Worm (Caenorhabditis elegans) whole organism, L2 larva: ENCODE data around the gene pxd-1.

ENCODE experiments used
- R02D3.7 ChIP-seq: fragments of 150-350 bp; optimal IDR thresholded peaks from 2 replicates; lab custom pipeline; 2014; ENCODE audit warnings: missing biosample characterization, missing genetic modification characterization
- aly-2 ChIP-seq: fragments of 150-350 bp; optimal IDR thresholded peaks from 2 replicates; lab custom pipeline; 2014; ENCODE audit warnings: missing biosample characterization, missing genetic modification characterization
- blmp-1 ChIP-seq: sonication (generic microtip); optimal IDR thresholded peaks from 2 replicates; lab custom pipeline; 2017; ENCODE audit warnings: missing genetic modification characterization, mild to moderate bottlenecking, missing compliant biosample characterization, antibody characterized with exemption, moderate library complexity; ENCODE audit not compliant: insufficient read depth
- fos-1 ChIP-seq: fragments of 150-350 bp; optimal IDR thresholded peaks from 2 replicates; lab custom pipeline; 2014; ENCODE audit warnings: missing biosample characterization, missing genetic modification characterization
- lsy-2 ChIP-seq, 2 experiments: fragments of 150-350 bp in 1 of 2; sonication (generic microtip) in 1 of 2; optimal IDR thresholded peaks; 2 replicates each; lab custom pipeline; 2014 to 2017; ENCODE audit warnings: missing biosample characterization in 2 of 2, missing genetic modification characterization in 2 of 2
- nhr-237 ChIP-seq: fragments of 150-350 bp; optimal IDR thresholded peaks from 2 replicates; lab custom pipeline; 2014; ENCODE audit warnings: missing biosample characterization, missing genetic modification characterization
- unc-62 ChIP-seq: fragments of 150-350 bp; optimal IDR thresholded peaks from 2 replicates; lab custom pipeline; 2014; ENCODE audit warnings: missing biosample characterization, missing genetic modification reagents, missing genetic modification characterization

- TF ChIP-seq blmp-1 (no peak), R02D3.7 (tag; lab: Kevin White, UChicago) (no peak), lsy-2 (tag; optimal IDR thresholded peaks at IDR 0.05; lab: Kevin White, UChicago) (no peak), nhr-237 (tag; lab: Kevin White, UChicago) (no peak), unc-62 (no peak), aly-2 (no peak), fos-1 (tag; lab: Kevin White, UChicago) (no peak)
Measured at ce11 chrIII:3957850-3958249, 48.1 kb upstream of the pxd-1 start.
